Fruit fly (Drosophila melanogaster) whole organism, embryonic: ENCODE data around the gene ari-1.

Experiments used
- Aef1 ChIP-seq: fragments of 200-800 bp; sonication (Bioruptor generic); IDR thresholded peaks from 3 replicates; pipeline ENCODE4 v1.3.6; 2022; ENCODE audit warnings: missing biosample characterization, missing genetic modification characterization
- CG10321 ChIP-seq: fragments of 200-800 bp; sonication (Bioruptor generic); IDR thresholded peaks from 2 replicates; pipeline ENCODE4 v1.3.6; 2022; ENCODE audit warnings: missing biosample characterization, missing genetic modification characterization
- CG10366 ChIP-seq: fragments of 200-800 bp; sonication (Bioruptor generic); IDR thresholded peaks from 2 replicates; pipeline ENCODE4 v1.3.6; 2022; ENCODE audit warnings: missing biosample characterization, missing genetic modification characterization
- CG10543 ChIP-seq: fragments of 200-800 bp; sonication (Bioruptor generic); optimal IDR thresholded peaks from 3 replicates; lab custom pipeline; 2017; ENCODE audit warnings: missing biosample characterization, mild to moderate bottlenecking, missing genetic modification characterization, moderate library complexity
- CG11398 ChIP-seq: fragments of 200-800 bp; sonication (Bioruptor generic); optimal IDR thresholded peaks from 2 replicates; lab custom pipeline; 2016; ENCODE audit warnings: missing biosample characterization, missing genetic modification characterization
- CG12236 ChIP-seq: fragments of 200-800 bp; sonication (Bioruptor generic); optimal IDR thresholded peaks from 2 replicates; lab custom pipeline; 2016; ENCODE audit warnings: missing biosample characterization, missing genetic modification characterization
- CG14667 ChIP-seq: fragments of 200-800 bp; sonication (Bioruptor generic); IDR thresholded peaks from 2 replicates; pipeline ENCODE4 v1.3.6; 2022; ENCODE audit warnings: missing biosample characterization, missing genetic modification characterization
- CG14710 ChIP-seq: fragments of 200-800 bp; sonication (Bioruptor generic); optimal IDR thresholded peaks from 3 replicates; lab custom pipeline; 2019; ENCODE audit warnings: missing biosample characterization, mild to moderate bottlenecking, missing genetic modification characterization, moderate library complexity
- CG15269 ChIP-seq: fragments of 200-800 bp; sonication (Bioruptor generic); optimal IDR thresholded peaks from 2 replicates; lab custom pipeline; 2018; ENCODE audit warnings: missing biosample characterization, mild to moderate bottlenecking, missing genetic modification characterization, moderate library complexity
- CG16863 ChIP-seq: fragments of 200-800 bp; sonication (Bioruptor generic); optimal IDR thresholded peaks from 3 replicates; lab custom pipeline; 2016; ENCODE audit warnings: missing biosample characterization, missing genetic modification characterization
- CG17385 ChIP-seq: fragments of 200-800 bp; sonication (Bioruptor generic); optimal IDR thresholded peaks from 3 replicates; lab custom pipeline; 2018; ENCODE audit warnings: missing biosample characterization, mild to moderate bottlenecking, missing genetic modification characterization
- CG18011 ChIP-seq: fragments of 200-800 bp; sonication (Bioruptor generic); optimal IDR thresholded peaks from 2 replicates; lab custom pipeline; 2017; ENCODE audit warnings: missing biosample characterization, missing genetic modification characterization, mild to moderate bottlenecking, moderate library complexity, missing genotype
- CG2129 ChIP-seq: fragments of 200-800 bp; sonication (Bioruptor generic); IDR thresholded peaks from 2 replicates; pipeline ENCODE4 v1.3.6; 2022; ENCODE audit warnings: missing biosample characterization, missing genetic modification characterization; ENCODE audit not compliant: partially characterized antibody
- CG2678 ChIP-seq: fragments of 200-800 bp; sonication (Bioruptor generic); optimal IDR thresholded peaks from 3 replicates; lab custom pipeline; 2019; ENCODE audit warnings: missing biosample characterization, mild to moderate bottlenecking, missing genetic modification characterization, moderate library complexity
- CG3065 ChIP-seq: fragments of 200-800 bp; sonication (Bioruptor generic); optimal IDR thresholded peaks from 2 replicates; lab custom pipeline; 2016; ENCODE audit warnings: missing biosample characterization, missing genetic modification characterization
- CG31388 ChIP-seq: fragments of 200-800 bp; sonication (Bioruptor generic); optimal IDR thresholded peaks from 2 replicates; lab custom pipeline; 2016; ENCODE audit warnings: missing biosample characterization, missing genetic modification characterization
- CG31441 ChIP-seq: fragments of 200-800 bp; sonication (Bioruptor generic); IDR thresholded peaks from 2 replicates; pipeline ENCODE4 v1.3.6; 2022; ENCODE audit warnings: missing biosample characterization, missing genetic modification characterization
- CG33213 ChIP-seq: fragments of 200-800 bp; sonication (Bioruptor generic); optimal IDR thresholded peaks from 3 replicates; lab custom pipeline; 2016; ENCODE audit warnings: missing biosample characterization, missing genetic modification characterization
- CG3838 ChIP-seq: fragments of 200-800 bp; sonication (Bioruptor generic); optimal IDR thresholded peaks from 3 replicates; lab custom pipeline; 2016; ENCODE audit warnings: missing biosample characterization, missing genetic modification characterization
- CG3847 ChIP-seq: fragments of 200-800 bp; sonication (Bioruptor generic); IDR thresholded peaks from 2 replicates; pipeline ENCODE4 v1.3.6; 2022; ENCODE audit warnings: missing biosample characterization, missing genetic modification characterization
- CG4617 ChIP-seq: fragments of 200-800 bp; sonication (Bioruptor generic); optimal IDR thresholded peaks from 3 replicates; lab custom pipeline; 2016; ENCODE audit warnings: missing biosample characterization, missing genetic modification characterization, borderline replicate concordance
- CG6813 ChIP-seq: fragments of 200-800 bp; sonication (Bioruptor generic); optimal IDR thresholded peaks from 2 replicates; lab custom pipeline; 2017; ENCODE audit warnings: missing biosample characterization, missing genetic modification characterization, mild to moderate bottlenecking, moderate library complexity, missing genetic modification reagents
- CG8290 ChIP-seq, 3 experiments: fragments of 200-800 bp; sonication (Bioruptor generic); optimal IDR thresholded peaks; 2 replicates each; lab custom pipeline; 2016 to 2019; ENCODE audit warnings: missing biosample characterization in 3 of 3, missing genetic modification characterization in 3 of 3, mild to moderate bottlenecking in 2 of 3, moderate library complexity in 1 of 3
- Chrac-16 ChIP-seq: fragments of 200-800 bp; sonication (Bioruptor generic); optimal IDR thresholded peaks from 3 replicates; lab custom pipeline; 2016; ENCODE audit warnings: missing biosample characterization, missing genetic modification characterization
- D ChIP-seq, 2 experiments: fragments of 200-800 bp in 1 of 2; fragments of >200 bp in 1 of 2; sonication (Bioruptor generic) in 1 of 2; optimal IDR thresholded peaks; 2 replicates in 1 of 2; 3 replicates in 1 of 2; lab custom pipeline; 2017; ENCODE audit warnings: mild to moderate bottlenecking in 1 of 2, missing biosample characterization in 1 of 2, missing genetic modification characterization in 1 of 2, missing genetic modification reagents in 1 of 2
- Jarid2 ChIP-seq: fragments of 200-800 bp; sonication (Bioruptor generic); optimal IDR thresholded peaks from 3 replicates; lab custom pipeline; 2017; ENCODE audit warnings: mild to moderate bottlenecking, missing biosample characterization, missing genetic modification reagents, missing genetic modification characterization
- NC2β ChIP-seq: fragments of 200-800 bp; sonication (Bioruptor generic); optimal IDR thresholded peaks from 2 replicates; lab custom pipeline; 2016; ENCODE audit warnings: missing biosample characterization, missing genetic modification characterization
- Nf-YC ChIP-seq: fragments of 200-800 bp; optimal IDR thresholded peaks from 3 replicates; lab custom pipeline; 2019; ENCODE audit warnings: missing biosample characterization, mild to moderate bottlenecking, missing genetic modification characterization, moderate library complexity
- Stat92E ChIP-seq, 3 experiments: fragments of >200 bp in 2 of 3; fragments of 200-800 bp in 1 of 3; sonication (Bioruptor generic) in 1 of 3; optimal IDR thresholded peaks; 2 replicates each; lab custom pipeline; 2017 to 2019; ENCODE audit warnings: missing biosample characterization in 3 of 3, missing genetic modification characterization in 3 of 3, mild to moderate bottlenecking in 1 of 3, moderate library complexity in 1 of 3
- TFAM ChIP-seq: fragments of 200-800 bp; sonication (Bioruptor generic); optimal IDR thresholded peaks from 2 replicates; lab custom pipeline; 2017; ENCODE audit warnings: missing biosample characterization, missing genetic modification characterization, inconsistent platforms
- Trl ChIP-seq, 3 experiments: fragments of >200 bp in 2 of 3; fragments of 200-800 bp in 1 of 3; sonication (Bioruptor generic) in 1 of 3; optimal IDR thresholded peaks; 2 replicates in 1 of 3; 3 replicates in 2 of 3; lab custom pipeline; 2016 to 2017; ENCODE audit warnings: missing biosample characterization in 1 of 3, missing genetic modification characterization in 1 of 3
- Xrp1 ChIP-seq: fragments of 200-800 bp; sonication (Bioruptor generic); IDR thresholded peaks from 2 replicates; pipeline ENCODE4 v1.3.6; 2022; ENCODE audit warnings: missing biosample characterization, missing genetic modification characterization
- aop ChIP-seq: fragments of 200-800 bp; sonication (Bioruptor generic); IDR thresholded peaks from 2 replicates; pipeline ENCODE4 v1.3.6; 2022; ENCODE audit warnings: missing biosample characterization, missing genetic modification characterization
- ash1 ChIP-seq: fragments of 200-800 bp; sonication (Bioruptor generic); optimal IDR thresholded peaks from 2 replicates; lab custom pipeline; 2018; ENCODE audit warnings: missing biosample characterization, mild to moderate bottlenecking, missing genetic modification characterization
- ci ChIP-seq: fragments of 200-800 bp; sonication (Bioruptor generic); IDR thresholded peaks from 3 replicates; pipeline ENCODE4 v1.3.6; 2022; ENCODE audit warnings: missing biosample characterization, missing genetic modification characterization
- dmrt11E ChIP-seq: fragments of 200-800 bp; sonication (Bioruptor generic); optimal IDR thresholded peaks from 3 replicates; lab custom pipeline; 2018; ENCODE audit warnings: missing biosample characterization, mild to moderate bottlenecking, missing genetic modification characterization, moderate library complexity
- ems ChIP-seq: fragments of 200-800 bp; sonication (Bioruptor generic); optimal IDR thresholded peaks from 3 replicates; lab custom pipeline; 2016; ENCODE audit warnings: missing biosample characterization, missing genetic modification characterization
- fd102C ChIP-seq: fragments of 200-800 bp; sonication (Bioruptor generic); optimal IDR thresholded peaks from 2 replicates; lab custom pipeline; 2018; ENCODE audit warnings: missing biosample characterization, mild to moderate bottlenecking, missing genetic modification characterization, moderate library complexity
- fru ChIP-seq: fragments of >200 bp; optimal IDR thresholded peaks from 2 replicates; lab custom pipeline; 2017
- gce ChIP-seq: fragments of 200-800 bp; sonication (Bioruptor generic); IDR thresholded peaks from 3 replicates; pipeline ENCODE4 v1.3.6; 2022; ENCODE audit warnings: missing biosample characterization, missing genetic modification characterization
- grau ChIP-seq: fragments of 200-800 bp; optimal IDR thresholded peaks from 3 replicates; lab custom pipeline; 2019; ENCODE audit warnings: missing biosample characterization, mild to moderate bottlenecking, missing genetic modification characterization, moderate library complexity
- her ChIP-seq: fragments of 200-800 bp; sonication (Bioruptor generic); optimal IDR thresholded peaks from 2 replicates; lab custom pipeline; 2016; ENCODE audit warnings: missing biosample characterization, missing genetic modification characterization
- ken ChIP-seq: fragments of 200-800 bp; sonication (Bioruptor generic); IDR thresholded peaks from 3 replicates; pipeline ENCODE4 v1.3.6; 2022; ENCODE audit warnings: missing biosample characterization, missing genetic modification characterization
- klu ChIP-seq: fragments of 200-800 bp; sonication (Bioruptor generic); IDR thresholded peaks from 2 replicates; pipeline ENCODE4 v1.3.6; 2022; ENCODE audit warnings: missing biosample characterization, missing genetic modification characterization
- maf-S ChIP-seq: fragments of 200-800 bp; sonication (Bioruptor generic); optimal IDR thresholded peaks from 2 replicates; lab custom pipeline; 2016; ENCODE audit warnings: missing biosample characterization, missing genetic modification characterization
- mirr ChIP-seq: fragments of 200-800 bp; sonication (Bioruptor generic); optimal IDR thresholded peaks from 3 replicates; lab custom pipeline; 2018; ENCODE audit warnings: missing biosample characterization, mild to moderate bottlenecking, missing genetic modification characterization
- salm ChIP-seq: fragments of 200-800 bp; sonication (Bioruptor generic); optimal IDR thresholded peaks from 2 replicates; lab custom pipeline; 2018; ENCODE audit warnings: missing biosample characterization, mild to moderate bottlenecking, missing genetic modification characterization
- seq ChIP-seq: fragments of 200-800 bp; sonication (Bioruptor generic); IDR thresholded peaks from 2 replicates; pipeline ENCODE4 v1.3.6; 2022; ENCODE audit warnings: missing biosample characterization, missing genetic modification characterization
- trh ChIP-seq: fragments of 200-800 bp; sonication (Bioruptor generic); optimal IDR thresholded peaks from 2 replicates; lab custom pipeline; 2016; ENCODE audit warnings: missing biosample characterization, missing genetic modification characterization
- tx ChIP-seq: fragments of 200-800 bp; sonication (Bioruptor generic); optimal IDR thresholded peaks from 2 replicates; lab custom pipeline; 2016; ENCODE audit warnings: missing biosample characterization, missing genetic modification characterization
- wor ChIP-seq: fragments of 200-800 bp; sonication (Bioruptor generic); IDR thresholded peaks from 2 replicates; pipeline ENCODE4 v1.3.6; 2022; ENCODE audit warnings: missing biosample characterization, missing genetic modification characterization

The ari-1 gene

DNA sequence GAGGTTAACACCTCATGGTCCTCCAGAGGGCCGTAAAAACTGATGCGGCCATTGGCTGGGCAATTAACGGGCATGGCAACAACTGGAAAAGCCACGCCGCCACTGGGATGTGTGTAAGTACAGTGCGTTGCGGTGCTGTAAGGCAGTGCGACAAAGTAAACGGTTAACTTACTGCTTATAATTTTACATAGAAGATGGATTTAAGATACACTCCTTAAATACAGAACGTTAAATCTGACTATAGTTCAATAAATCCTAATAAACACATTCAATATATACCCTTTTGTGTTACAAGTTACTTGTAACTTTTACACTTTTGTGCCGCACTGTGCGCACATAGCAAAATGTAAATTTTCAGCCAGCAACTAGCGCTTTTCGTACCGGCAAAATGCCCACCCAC is 15.4 kb upstream of the ari-1 start (continued):
- peak; percentile 41 for TF ChIP-seq CG15269
- no peak for TF ChIP-seq maf-S
- no peak for TF ChIP-seq Xrp1 (GFP tag; lab: Robert Waterston, UW)
- TF ChIP-seq ash1 (GFP tag; lab: Kevin White, UChicago), result no peak
- TF ChIP-seq dmrt11E, result no peak
- TF ChIP-seq ken (GFP tag; lab: Robert Waterston, UW), result no peak
- TF ChIP-seq fd102C (GFP tag; lab: Kevin White, UChicago), result no peak
- TF ChIP-seq gce (GFP tag; lab: Robert Waterston, UW), result no peak
- no peak for TF ChIP-seq TFAM
- TF ChIP-seq Nf-YC (tag; lab: Kevin White, UChicago), result no peak
- TF ChIP-seq CG17385 (GFP tag; lab: Kevin White, UChicago), result no peak
- TF ChIP-seq fru, result no peak
- TF ChIP-seq CG3065 (GFP tag; lab: Kevin White, UChicago), result no peak
- no peak for TF ChIP-seq CG31441
- no peak for TF ChIP-seq ems (GFP tag; lab: Kevin White, UChicago)
- no peak for TF ChIP-seq Jarid2 (GFP tag; lab: Kevin White, UChicago)
- TF ChIP-seq CG10366 (GFP tag; lab: Robert Waterston, UW), result no peak
- peak; percentile 15 for TF ChIP-seq grau
- TF ChIP-seq CG10321 (GFP tag; lab: Robert Waterston, UW), result no peak
- TF ChIP-seq NC2β (GFP tag; lab: Kevin White, UChicago), result no peak
- no peak for TF ChIP-seq CG8290 (GFP tag; optimal IDR thresholded peaks at IDR 0.05; lab: Kevin White, UChicago)
- TF ChIP-seq CG8290 (tag; optimal IDR thresholded peaks at IDR 0.05; lab: Kevin White, UChicago), result no peak
- no peak for TF ChIP-seq Trl (optimal IDR thresholded peaks at IDR 0.05; lab: Kevin White, UChicago)
- no peak for TF ChIP-seq Trl (GFP tag; optimal IDR thresholded peaks at IDR 0.05; lab: Kevin White, UChicago)
- TF ChIP-seq salm (tag; lab: Kevin White, UChicago), result no peak
- TF ChIP-seq Stat92E (GFP tag; optimal IDR thresholded peaks at IDR 0.05; lab: Kevin White, UChicago), result no peak
- no peak for TF ChIP-seq tx (GFP tag; lab: Kevin White, UChicago)
- no peak for TF ChIP-seq CG3847
- no peak for TF ChIP-seq klu (GFP tag; lab: Robert Waterston, UW)
- no peak for TF ChIP-seq CG4617
- no peak for TF ChIP-seq her (GFP tag; lab: Kevin White, UChicago)
- TF ChIP-seq CG2129 (GFP tag; lab: Robert Waterston, UW), result no peak
- TF ChIP-seq CG14667 (GFP tag; lab: Robert Waterston, UW), result 0 out of 2 replicates have a peak, but pooled peaks have one; percentile 17
- TF ChIP-seq Chrac-16 (GFP tag; lab: Kevin White, UChicago), result no peak
- TF ChIP-seq CG11398 (GFP tag; lab: Kevin White, UChicago), result no peak
- TF ChIP-seq CG3838 (GFP tag; lab: Kevin White, UChicago), result no peak
- no peak for TF ChIP-seq ci (GFP tag; lab: Robert Waterston, UW)
- TF ChIP-seq D (optimal IDR thresholded peaks at IDR 0.05; lab: Kevin White, UChicago), result no peak
- TF ChIP-seq D (GFP tag; optimal IDR thresholded peaks at IDR 0.05; lab: Kevin White, UChicago), result no peak
- no peak for TF ChIP-seq CG31388 (GFP tag; lab: Kevin White, UChicago)
- no peak for TF ChIP-seq Aef1 (GFP tag; lab: Robert Waterston, UW)
- no peak for TF ChIP-seq CG18011 (GFP tag; lab: Kevin White, UChicago)
- TF ChIP-seq trh (GFP tag; lab: Kevin White, UChicago), result no peak
- TF ChIP-seq CG12236, result no peak
- TF ChIP-seq CG6813, result no peak
- no peak for TF ChIP-seq CG16863 (GFP tag; lab: Kevin White, UChicago)
- no peak for TF ChIP-seq aop (GFP tag; lab: Robert Waterston, UW)
- no peak for TF ChIP-seq seq (GFP tag; lab: Robert Waterston, UW)
- TF ChIP-seq CG14710 (tag; lab: Kevin White, UChicago), result no peak
- no peak for TF ChIP-seq CG10543 (GFP tag; lab: Kevin White, UChicago)
- TF ChIP-seq mirr (GFP tag; lab: Kevin White, UChicago), result no peak
- peak; percentile 47 for TF ChIP-seq CG2678
- TF ChIP-seq wor, result no peak
- no peak for TF ChIP-seq CG33213 (GFP tag; lab: Kevin White, UChicago)
